Worm (Caenorhabditis elegans): ENCODE measurements around the gene unc-32.
A peak's percentile ranks its signal among the peaks of the same experiment; 100 is the strongest.

unc-32 gene

DNA sequence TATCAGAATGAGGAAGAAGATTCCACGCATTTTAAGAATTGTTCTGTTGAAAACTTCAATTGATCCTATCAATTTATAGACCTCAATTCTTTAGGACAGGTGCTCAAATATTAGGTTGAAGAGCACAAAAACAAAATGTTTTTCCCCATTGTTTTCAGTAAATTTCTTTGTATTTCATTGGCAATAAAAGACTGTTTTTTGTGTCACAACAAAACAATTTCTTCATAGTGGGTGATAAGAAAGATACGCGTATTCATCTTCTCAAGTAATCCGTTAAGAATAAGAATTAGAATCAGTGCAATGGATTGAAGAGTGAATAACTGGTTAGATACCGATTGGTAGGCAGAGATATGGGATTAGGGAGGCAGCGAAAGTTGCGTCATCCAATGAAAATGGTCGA, 55.2 kb downstream of the unc-32 start, which contains the start of gene ZK643.6:
ZK643.6 (minus strand) TSS at position 101 of the 400 bp plus-strand sequence.
- TF ChIP-seq ham-2 (GFP tag; optimal IDR thresholded peaks at IDR 0.05), result no peak
- TF ChIP-seq zip-8 (tag; optimal IDR thresholded peaks at IDR 0.05), result peak; percentile 29
